Fruit fly (Drosophila melanogaster): ENCODE data around the gene GatA.
A peak's percentile ranks its signal among the peaks of the same experiment; 100 is the strongest.

The GatA gene

dm6 chr3R:19056884-19057283 lies 28.2 kb upstream of the GatA start:
- no peak for TF ChIP-seq CG8765 (GFP tag; IDR thresholded peaks at IDR 0.05)
- no peak for TF ChIP-seq CG6272 (GFP tag; IDR thresholded peaks at IDR 0.05)
- no peak for TF ChIP-seq crc (GFP tag; optimal IDR thresholded peaks at IDR 0.05)
- no peak for TF ChIP-seq btn (GFP tag; optimal IDR thresholded peaks at IDR 0.05)
- no peak for TF ChIP-seq C15 (GFP tag; IDR thresholded peaks at IDR 0.05)
- no peak for TF ChIP-seq repo (GFP tag; optimal IDR thresholded peaks at IDR 0.05)
- no peak for TF ChIP-seq Mrtf (GFP tag; IDR thresholded peaks at IDR 0.05)
- no peak for TF ChIP-seq Hmr (GFP tag; optimal IDR thresholded peaks at IDR 0.05)
- TF ChIP-seq stc (GFP tag; IDR thresholded peaks at IDR 0.05): no peak
- no peak for TF ChIP-seq bigmax (GFP tag; optimal IDR thresholded peaks at IDR 0.05)
- TF ChIP-seq al (GFP tag; IDR thresholded peaks at IDR 0.05): no peak
- TF ChIP-seq CG17912 (GFP tag; optimal IDR thresholded peaks at IDR 0.05): no peak
- TF ChIP-seq YL-1 (GFP tag; optimal IDR thresholded peaks at IDR 0.05): no peak
- TF ChIP-seq jing (GFP tag; optimal IDR thresholded peaks at IDR 0.05): no peak
- TF ChIP-seq pzg (GFP tag; optimal IDR thresholded peaks at IDR 0.05): no peak
- TF ChIP-seq CG3163 (GFP tag; optimal IDR thresholded peaks at IDR 0.05): no peak
- no peak for TF ChIP-seq CG7372 (GFP tag; IDR thresholded peaks at IDR 0.05)
- no peak for TF ChIP-seq Jarid2 (GFP tag; optimal IDR thresholded peaks at IDR 0.05)
- no peak for TF ChIP-seq CG6765 (GFP tag; optimal IDR thresholded peaks at IDR 0.05)
- peak; percentile 6 for TF ChIP-seq kni (GFP tag; optimal IDR thresholded peaks at IDR 0.05)
- no peak for TF ChIP-seq CG18619 (GFP tag; optimal IDR thresholded peaks at IDR 0.05)
- no peak; the same call in 1 of the 2 replicates for TF ChIP-seq CG14014 (GFP tag; IDR thresholded peaks at IDR 0.05)
- 0 out of 3 replicates have a peak, but pooled peaks have one; percentile 21 for TF ChIP-seq dysf (GFP tag; IDR thresholded peaks at IDR 0.05)
- no peak for TF ChIP-seq D19A (tag; optimal IDR thresholded peaks at IDR 0.05)
- no peak for TF ChIP-seq Six4 (GFP tag; optimal IDR thresholded peaks at IDR 0.05)
- TF ChIP-seq CG43689 (GFP tag; IDR thresholded peaks at IDR 0.05): no peak
- TF ChIP-seq BEAF-32 (GFP tag; optimal IDR thresholded peaks at IDR 0.05): no peak
- no peak for TF ChIP-seq CG18599 (GFP tag; optimal IDR thresholded peaks at IDR 0.05)
- no peak for TF ChIP-seq B-H2 (GFP tag; optimal IDR thresholded peaks at IDR 0.05)
- TF ChIP-seq CG2889 (GFP tag; IDR thresholded peaks at IDR 0.05): no peak
- TF ChIP-seq sc (optimal IDR thresholded peaks at IDR 0.05): no peak
- TF ChIP-seq sc (GFP tag; optimal IDR thresholded peaks at IDR 0.05): peak; percentile 6
- TF ChIP-seq CG31224 (GFP tag; IDR thresholded peaks at IDR 0.05): no peak
- no peak for TF ChIP-seq Aef1 (GFP tag; IDR thresholded peaks at IDR 0.05)
- no peak for TF ChIP-seq Xbp1 (GFP tag; optimal IDR thresholded peaks at IDR 0.05)
- no peak for TF ChIP-seq CG3995 (GFP tag; optimal IDR thresholded peaks at IDR 0.05)
- no peak for TF ChIP-seq zen2 (GFP tag; IDR thresholded peaks at IDR 0.05; ENCODE audit: partially characterized antibody)
- no peak for TF ChIP-seq gro (GFP tag; optimal IDR thresholded peaks at IDR 0.05)
- 0 out of 3 replicates have a peak, but pooled peaks have one; percentile 17 for TF ChIP-seq zfh1 (GFP tag; IDR thresholded peaks at IDR 0.05)
- TF ChIP-seq ato (GFP tag; IDR thresholded peaks at IDR 0.05; ENCODE audit: partially characterized antibody): no peak
- TF ChIP-seq jigr1 (GFP tag; IDR thresholded peaks at IDR 0.05): no peak
- TF ChIP-seq h (optimal IDR thresholded peaks at IDR 0.05): no peak
- no peak for TF ChIP-seq CG17612 (GFP tag; IDR thresholded peaks at IDR 0.05)
- no peak for TF ChIP-seq NK7.1 (GFP tag; optimal IDR thresholded peaks at IDR 0.05)
- no peak for TF ChIP-seq usp (GFP tag; optimal IDR thresholded peaks at IDR 0.05)
- TF ChIP-seq peb (GFP tag; IDR thresholded peaks at IDR 0.05): no peak
- TF ChIP-seq Taf1 (GFP tag; IDR thresholded peaks at IDR 0.05): no peak
- no peak for TF ChIP-seq CG17802 (tag; optimal IDR thresholded peaks at IDR 0.05)
- no peak for TF ChIP-seq CG2678 (tag; optimal IDR thresholded peaks at IDR 0.05)
- TF ChIP-seq vnd (GFP tag; IDR thresholded peaks at IDR 0.05; ENCODE audit: partially characterized antibody): no peak
- TF ChIP-seq CG11696 (GFP tag; IDR thresholded peaks at IDR 0.05): 0 out of 2 replicates have a peak, but pooled peaks have one; percentile 34
- TF ChIP-seq CG2875 (GFP tag; optimal IDR thresholded peaks at IDR 0.05): no peak
- no peak for TF ChIP-seq seq (GFP tag; IDR thresholded peaks at IDR 0.05)
